Worm (Caenorhabditis elegans) whole organism, young adult: ENCODE results near the gene mcm-3AP.

Experiments
- B0035.1 ChIP-seq: sonication (generic microtip); optimal IDR thresholded peaks from 2 replicates; lab custom pipeline; 2016; ENCODE audit warnings: missing genetic modification characterization, mild to moderate bottlenecking, missing compliant biosample characterization, missing genotype, missing genetic modification reagents
- B0336.3 ChIP-seq: fragments of 200-800 bp; sonication (Bioruptor generic); IDR thresholded peaks from 2 replicates; pipeline ENCODE4 v1.3.6; 2022; ENCODE audit warnings: missing genetic modification characterization, missing compliant biosample characterization
- C17E4.6 ChIP-seq: fragments of 200-800 bp; sonication (Bioruptor generic); IDR thresholded peaks from 2 replicates; pipeline ENCODE4 v1.3.6; 2022; ENCODE audit warnings: missing genetic modification reagents, missing genetic modification characterization, missing compliant biosample characterization
- D2030.7 ChIP-seq: fragments of 200-800 bp; sonication (Bioruptor generic); IDR thresholded peaks from 2 replicates; pipeline ENCODE4 v1.3.6; 2022; ENCODE audit warnings: missing genetic modification reagents, missing genetic modification characterization, missing compliant biosample characterization
- F33H1.4 ChIP-seq: fragments of 200-800 bp; sonication (Bioruptor generic); IDR thresholded peaks from 2 replicates; pipeline ENCODE4 v1.3.6; 2022; ENCODE audit warnings: missing genetic modification reagents, missing genetic modification characterization, missing compliant biosample characterization
- F52B5.7 ChIP-seq: sonication (generic microtip); optimal IDR thresholded peaks from 2 replicates; lab custom pipeline; 2016; ENCODE audit warnings: mild to moderate bottlenecking, missing genetic modification characterization, missing compliant biosample characterization
- F55B11.4 ChIP-seq: sonication (generic microtip); optimal IDR thresholded peaks from 2 replicates; lab custom pipeline; 2016; ENCODE audit warnings: missing compliant biosample characterization, missing genetic modification characterization, borderline replicate concordance; ENCODE audit not compliant: insufficient read depth
- Y53F4B.3 ChIP-seq: fragments of 200-800 bp; sonication (Bioruptor generic); IDR thresholded peaks from 2 replicates; pipeline ENCODE4 v1.3.6; 2022; ENCODE audit warnings: missing genetic modification reagents, missing genetic modification characterization, missing compliant biosample characterization
- Y56A3A.18 ChIP-seq: fragments of 200-800 bp; sonication (Bioruptor generic); IDR thresholded peaks from 2 replicates; pipeline ENCODE4 v1.3.6; 2022; ENCODE audit warnings: missing genetic modification reagents, missing genetic modification characterization, missing compliant biosample characterization
- Y95B8A.8 ChIP-seq: fragments of 200-800 bp; sonication (Bioruptor generic); IDR thresholded peaks from 2 replicates; pipeline ENCODE4 v1.3.6; 2022; ENCODE audit warnings: missing genetic modification reagents, missing genetic modification characterization, missing compliant biosample characterization
- akir-1 ChIP-seq: fragments of 200-800 bp; sonication (Bioruptor generic); optimal IDR thresholded peaks from 2 replicates; lab custom pipeline; 2018; ENCODE audit warnings: mild to moderate bottlenecking, missing genetic modification characterization, moderate library complexity, missing compliant biosample characterization
- ama-1 ChIP-seq, 3 experiments: fragments of 150-350 bp in 1 of 3; sonication (generic microtip) in 2 of 3; optimal IDR thresholded peaks; 2 replicates each; lab custom pipeline; 2014 to 2018; ENCODE audit warnings: missing biosample characterization in 2 of 3, missing genetic modification characterization in 2 of 3, missing genetic modification reagents in 2 of 3
- aptf-2 ChIP-seq: fragments of 200-800 bp; sonication (Bioruptor generic); conservative IDR thresholded peaks from 2 replicates; pipeline ENCODE4 v1.3.6; 2022; ENCODE audit warnings: missing genetic modification reagents, missing genetic modification characterization, missing compliant biosample characterization
- aptf-3 ChIP-seq: fragments of 200-800 bp; sonication (Bioruptor generic); IDR thresholded peaks from 2 replicates; pipeline ENCODE4 v1.3.6; 2022; ENCODE audit warnings: missing genetic modification characterization, missing compliant biosample characterization
- atf-7 ChIP-seq: sonication (generic microtip); optimal IDR thresholded peaks from 2 replicates; lab custom pipeline; 2017; ENCODE audit warnings: mild to moderate bottlenecking, missing genetic modification characterization, missing compliant biosample characterization
- athp-1 ChIP-seq: sonication (generic microtip); optimal IDR thresholded peaks from 2 replicates; lab custom pipeline; 2017; ENCODE audit warnings: mild to moderate bottlenecking, missing genetic modification characterization, missing compliant biosample characterization
- attf-3 ChIP-seq: fragments of 200-800 bp; sonication (Bioruptor generic); conservative IDR thresholded peaks from 2 replicates; pipeline ENCODE4 v1.3.6; 2022; ENCODE audit warnings: missing genetic modification reagents, missing genetic modification characterization, missing compliant biosample characterization
- bed-2 ChIP-seq: fragments of 200-800 bp; sonication (Bioruptor generic); IDR thresholded peaks from 2 replicates; pipeline ENCODE4 v1.3.6; 2022; ENCODE audit warnings: missing genetic modification reagents, missing genetic modification characterization, missing compliant biosample characterization
- ccch-3 ChIP-seq: fragments of 200-800 bp; sonication (Bioruptor generic); optimal IDR thresholded peaks from 2 replicates; lab custom pipeline; 2018; ENCODE audit warnings: mild to moderate bottlenecking, missing genetic modification characterization, missing compliant biosample characterization
- cebp-1 ChIP-seq, 2 experiments: fragments of 200-800 bp in 1 of 2; sonication (Bioruptor generic) in 1 of 2; sonication (generic microtip) in 1 of 2; IDR thresholded peaks in 1 of 2; optimal IDR thresholded peaks in 1 of 2; 2 replicates each; pipeline versions ENCODE4 v1.3.6 to Lab custom; 2017 to 2022; ENCODE audit warnings: missing compliant biosample characterization in 2 of 2, missing genetic modification characterization in 2 of 2, mild to moderate bottlenecking in 1 of 2, missing genetic modification reagents in 1 of 2, moderate library complexity in 1 of 2
- cebp-2 ChIP-seq: fragments of 200-800 bp; sonication (Bioruptor generic); IDR thresholded peaks from 2 replicates; pipeline ENCODE4 v1.3.6; 2022; ENCODE audit warnings: missing genetic modification characterization, missing compliant biosample characterization
- ceh-27 ChIP-seq: fragments of 200-800 bp; sonication (Bioruptor generic); optimal IDR thresholded peaks from 2 replicates; lab custom pipeline; 2018; ENCODE audit warnings: mild to moderate bottlenecking, missing genetic modification characterization, moderate library complexity, missing compliant biosample characterization
- ceh-40 ChIP-seq: fragments of 200-800 bp; sonication (Bioruptor generic); IDR thresholded peaks from 2 replicates; pipeline ENCODE4 v1.3.6; 2022; ENCODE audit warnings: missing genetic modification characterization, missing compliant biosample characterization
- dpff-1 ChIP-seq: sonication (generic microtip); optimal IDR thresholded peaks from 2 replicates; lab custom pipeline; 2017; ENCODE audit warnings: mild to moderate bottlenecking, missing genetic modification characterization, missing compliant biosample characterization
- dpl-1 ChIP-seq: fragments of 150-350 bp; optimal IDR thresholded peaks from 2 replicates; lab custom pipeline; 2014; ENCODE audit warnings: missing biosample characterization, missing genetic modification reagents, missing genetic modification characterization
- gei-17 ChIP-seq: fragments of 200-800 bp; sonication (Bioruptor generic); optimal IDR thresholded peaks from 2 replicates; lab custom pipeline; 2018; ENCODE audit warnings: mild to moderate bottlenecking, missing genetic modification characterization, missing compliant biosample characterization
- hmg-20 ChIP-seq: fragments of 200-800 bp; sonication (Bioruptor generic); IDR thresholded peaks from 2 replicates; pipeline ENCODE4 v1.3.6; 2022; ENCODE audit warnings: missing genetic modification reagents, missing genetic modification characterization, missing compliant biosample characterization
- lin-35 ChIP-seq, 3 experiments: fragments of 150-350 bp in 2 of 3; sonication (generic microtip) in 1 of 3; optimal IDR thresholded peaks; 2 replicates each; lab custom pipeline; 2014 to 2018; ENCODE audit warnings: missing biosample characterization in 3 of 3, missing genetic modification characterization in 3 of 3, missing genetic modification reagents in 3 of 3
- lin-54 ChIP-seq: fragments of 200-800 bp; sonication (Bioruptor generic); optimal IDR thresholded peaks from 2 replicates; lab custom pipeline; 2018; ENCODE audit warnings: mild to moderate bottlenecking, missing genetic modification characterization, missing compliant biosample characterization
- lsl-1 ChIP-seq: fragments of 200-800 bp; sonication (Bioruptor generic); optimal IDR thresholded peaks from 2 replicates; lab custom pipeline; 2018; ENCODE audit warnings: mild to moderate bottlenecking, missing genetic modification characterization, moderate library complexity, missing compliant biosample characterization
- lsy-27 ChIP-seq: sonication (generic microtip); optimal IDR thresholded peaks from 2 replicates; lab custom pipeline; 2017; ENCODE audit warnings: missing genetic modification characterization, mild to moderate bottlenecking, missing compliant biosample characterization, antibody characterized with exemption, missing genotype, borderline replicate concordance; ENCODE audit not compliant: insufficient read depth
- madf-10 ChIP-seq: sonication (generic microtip); optimal IDR thresholded peaks from 2 replicates; lab custom pipeline; 2016; ENCODE audit warnings: mild to moderate bottlenecking, missing genetic modification characterization, missing compliant biosample characterization
- nfya-1 ChIP-seq: sonication (generic microtip); optimal IDR thresholded peaks from 2 replicates; lab custom pipeline; 2017; ENCODE audit warnings: antibody characterized with exemption, missing compliant biosample characterization, missing genetic modification characterization, borderline replicate concordance; ENCODE audit not compliant: insufficient read depth
- pha-4 ChIP-seq: fragments of 150-350 bp; sonication (generic microtip); optimal IDR thresholded peaks from 2 replicates; lab custom pipeline; 2014; ENCODE audit warnings: missing biosample characterization, missing genetic modification reagents, missing genetic modification characterization
- repo-1 ChIP-seq: sonication (generic microtip); optimal IDR thresholded peaks from 2 replicates; lab custom pipeline; 2017; ENCODE audit warnings: mild to moderate bottlenecking, missing genetic modification characterization, missing compliant biosample characterization
- snpc-1.1 ChIP-seq: sonication (generic microtip); optimal IDR thresholded peaks from 2 replicates; lab custom pipeline; 2017; ENCODE audit warnings: missing genetic modification characterization, mild to moderate bottlenecking, missing compliant biosample characterization, antibody characterized with exemption, moderate library complexity, missing genotype, missing genetic modification reagents; ENCODE audit not compliant: insufficient read depth
- snpc-3.4 ChIP-seq: sonication (generic microtip); optimal IDR thresholded peaks from 2 replicates; lab custom pipeline; 2017; ENCODE audit warnings: missing genetic modification characterization, mild to moderate bottlenecking, missing compliant biosample characterization, antibody characterized with exemption, moderate library complexity, missing genotype, missing genetic modification reagents
- tbx-9 ChIP-seq: sonication (generic microtip); optimal IDR thresholded peaks from 2 replicates; lab custom pipeline; 2016; ENCODE audit warnings: borderline replicate concordance, missing genetic modification characterization, inconsistent platforms, missing compliant biosample characterization
- tlf-1 ChIP-seq: fragments of 200-800 bp; sonication (Bioruptor generic); optimal IDR thresholded peaks from 2 replicates; lab custom pipeline; 2018; ENCODE audit warnings: mild to moderate bottlenecking, missing genetic modification characterization, missing compliant biosample characterization
- xnd-1 ChIP-seq: sonication (generic microtip); optimal IDR thresholded peaks from 2 replicates; lab custom pipeline; 2016; ENCODE audit warnings: missing genotype, missing genetic modification reagents, missing genetic modification characterization, missing compliant biosample characterization
- zfh-2 ChIP-seq: fragments of 200-800 bp; sonication (Bioruptor generic); conservative IDR thresholded peaks from 2 replicates; pipeline ENCODE4 v1.3.6; 2022; ENCODE audit warnings: missing genetic modification reagents, missing genetic modification characterization, missing compliant biosample characterization
- ztf-22 ChIP-seq: fragments of 200-800 bp; sonication (Bioruptor generic); optimal IDR thresholded peaks from 2 replicates; lab custom pipeline; 2018; ENCODE audit warnings: mild to moderate bottlenecking, missing genetic modification characterization, moderate library complexity, missing compliant biosample characterization
- ztf-25 ChIP-seq: fragments of 200-800 bp; sonication (Bioruptor generic); IDR thresholded peaks from 2 replicates; pipeline ENCODE4 v1.3.6; 2022; ENCODE audit warnings: missing genetic modification reagents, missing genetic modification characterization, missing compliant biosample characterization
- ztf-26 ChIP-seq: sonication (generic microtip); optimal IDR thresholded peaks from 2 replicates; lab custom pipeline; 2017; ENCODE audit warnings: missing genetic modification characterization, missing compliant biosample characterization
- ztf-3 ChIP-seq: fragments of 200-800 bp; sonication (Bioruptor generic); optimal IDR thresholded peaks from 2 replicates; lab custom pipeline; 2018; ENCODE audit warnings: mild to moderate bottlenecking, missing genetic modification characterization, missing compliant biosample characterization

The mcm-3AP gene

DNA sequence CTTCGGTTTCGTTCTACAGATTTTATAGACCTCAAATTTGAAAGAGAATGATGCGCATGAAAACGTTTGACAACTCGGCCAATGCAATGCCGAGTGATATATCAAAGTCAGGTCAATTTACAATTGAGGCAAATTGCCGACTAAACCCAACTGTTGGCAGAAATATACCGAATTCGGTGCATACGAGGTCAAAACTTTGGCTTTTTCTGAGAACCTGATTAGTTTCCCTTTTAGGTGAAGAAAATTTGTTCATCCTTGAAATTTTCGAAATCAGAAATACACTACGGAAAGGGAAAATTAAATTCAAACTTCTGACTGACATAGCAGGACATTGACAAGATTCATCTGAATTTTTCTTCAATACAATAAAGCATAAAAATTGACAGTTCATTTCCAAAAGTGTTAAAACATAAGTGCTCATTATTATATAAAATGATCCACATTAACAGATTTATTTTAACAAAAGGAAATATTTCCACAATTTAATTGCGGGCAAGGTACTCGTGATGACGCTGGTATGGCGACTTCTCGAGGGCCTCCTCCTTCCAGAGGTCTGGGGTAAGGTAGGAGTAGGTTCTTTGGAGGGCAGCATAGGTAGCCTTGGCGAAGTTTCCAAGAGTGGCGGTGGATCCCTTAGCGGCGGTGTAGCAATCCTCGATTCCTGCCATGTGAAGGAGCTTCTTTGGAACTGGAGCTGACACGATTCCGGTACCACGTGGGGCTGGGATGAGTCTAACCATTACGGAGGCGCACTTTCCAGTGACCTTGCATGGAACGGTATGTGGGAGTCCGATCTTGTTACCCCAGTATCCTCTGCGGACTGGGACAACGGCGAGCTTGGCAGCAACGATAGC lies 23.3 kb upstream of the mcm-3AP start (continued):
- TF ChIP-seq xnd-1 (tag; lab: Kevin White, UChicago) (peak; percentile 39), ztf-25 (GFP tag; lab: Robert Waterston, UW) (peak; percentile 50; the same call in 1 of the 2 replicates), cebp-2 (0 out of 2 replicates have a peak, but pooled peaks have one; percentile 81), madf-10 (tag; lab: Kevin White, UChicago) (no peak), Y53F4B.3 (GFP tag; lab: Robert Waterston, UW) (no peak), gei-17 (GFP tag; lab: Kevin White, UChicago) (no peak), akir-1 (GFP tag; lab: Kevin White, UChicago) (no peak), ama-1 (optimal IDR thresholded peaks at IDR 0.05; lab: Kevin White, UChicago) (no peak), ama-1 (GFP tag; optimal IDR thresholded peaks at IDR 0.05; lab: Kevin White, UChicago) (no peak), F33H1.4 (GFP tag; lab: Robert Waterston, UW) (peak; percentile 45), ztf-3 (GFP tag; lab: Kevin White, UChicago) (no peak), repo-1 (tag; lab: Kevin White, UChicago) (peak; percentile 64), dpff-1 (no peak), attf-3 (GFP tag; lab: Robert Waterston, UW) (no peak), Y95B8A.8 (GFP tag; lab: Robert Waterston, UW) (no peak), B0035.1 (tag; lab: Kevin White, UChicago) (no peak), bed-2 (no peak), dpl-1 (no peak), aptf-3 (GFP tag; lab: Robert Waterston, UW) (0 out of 2 replicates have a peak, but pooled peaks have one; percentile 65), athp-1 (tag; lab: Kevin White, UChicago) (no peak), ztf-22 (GFP tag; lab: Kevin White, UChicago) (no peak), F52B5.7 (tag; lab: Kevin White, UChicago) (peak; percentile 18), lin-35 (GFP tag; optimal IDR thresholded peaks at IDR 0.05; lab: Kevin White, UChicago) (no peak), Y56A3A.18 (GFP tag; lab: Robert Waterston, UW) (peak; percentile 68; the same call in 1 of the 2 replicates), hmg-20 (GFP tag; lab: Robert Waterston, UW) (no peak), snpc-1.1 (tag; lab: Kevin White, UChicago) (peak; percentile 30), ceh-27 (GFP tag; lab: Kevin White, UChicago) (no peak), C17E4.6 (GFP tag; lab: Robert Waterston, UW) (no peak), lsl-1 (GFP tag; lab: Kevin White, UChicago) (no peak), lsy-27 (tag; lab: Kevin White, UChicago) (no peak), nfya-1 (tag; lab: Kevin White, UChicago) (no peak), tlf-1 (peak; percentile 58), B0336.3 (peak; percentile 80), ztf-26 (tag; lab: Kevin White, UChicago) (no peak), snpc-3.4 (peak; percentile 59), pha-4 (no peak), tbx-9 (tag; lab: Kevin White, UChicago) (no peak), aptf-2 (GFP tag; lab: Robert Waterston, UW) (no peak), ceh-40 (GFP tag; lab: Robert Waterston, UW) (no peak), lin-54 (GFP tag; lab: Kevin White, UChicago) (peak; percentile 69), ccch-3 (no peak), D2030.7 (GFP tag; lab: Robert Waterston, UW) (peak; percentile 15), cebp-1 (GFP tag; IDR thresholded peaks at IDR 0.05; lab: Robert Waterston, UW) (no peak), cebp-1 (tag; optimal IDR thresholded peaks at IDR 0.05; lab: Kevin White, UChicago) (no peak), zfh-2 (peak; percentile 52), F55B11.4 (tag; lab: Kevin White, UChicago) (no peak), atf-7 (tag; lab: Kevin White, UChicago) (no peak)
